Worm (Caenorhabditis elegans): ENCODE results near the gene T07A5.7.

DNA sequence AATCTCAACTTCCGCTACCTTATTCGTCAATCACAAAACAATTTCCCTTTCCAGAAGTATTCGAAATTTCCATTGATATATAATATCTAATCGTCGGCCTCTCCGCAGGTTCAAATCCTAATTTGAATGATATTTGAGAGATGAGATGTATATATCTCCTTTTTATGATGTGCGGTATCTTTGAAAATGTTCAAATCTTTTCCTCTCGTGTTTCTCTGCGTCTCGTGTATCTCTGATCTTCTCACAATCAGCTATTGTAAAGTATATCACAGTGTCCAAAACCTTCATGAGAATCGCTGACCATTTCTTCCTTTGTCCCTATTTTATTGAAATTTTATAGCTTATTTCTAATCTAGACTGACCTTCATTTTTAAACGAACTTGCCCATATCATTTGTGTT lies 21.1 kb downstream of the T07A5.7 start:
- TF ChIP-seq lim-6 (tag; optimal IDR thresholded peaks at IDR 0.05) = no peak
- no peak for TF ChIP-seq unc-86 (tag; optimal IDR thresholded peaks at IDR 0.05)
- TF ChIP-seq pag-3 (tag; optimal IDR thresholded peaks at IDR 0.05; ENCODE audit: borderline replicate concordance) = no peak
- no peak for TF ChIP-seq ets-4 (tag; optimal IDR thresholded peaks at IDR 0.05)
- TF ChIP-seq nfya-1 (tag; optimal IDR thresholded peaks at IDR 0.05) = no peak
